Worm (Caenorhabditis elegans): Measurements from ENCODE around the gene Y53G8AL.4.

DNA sequence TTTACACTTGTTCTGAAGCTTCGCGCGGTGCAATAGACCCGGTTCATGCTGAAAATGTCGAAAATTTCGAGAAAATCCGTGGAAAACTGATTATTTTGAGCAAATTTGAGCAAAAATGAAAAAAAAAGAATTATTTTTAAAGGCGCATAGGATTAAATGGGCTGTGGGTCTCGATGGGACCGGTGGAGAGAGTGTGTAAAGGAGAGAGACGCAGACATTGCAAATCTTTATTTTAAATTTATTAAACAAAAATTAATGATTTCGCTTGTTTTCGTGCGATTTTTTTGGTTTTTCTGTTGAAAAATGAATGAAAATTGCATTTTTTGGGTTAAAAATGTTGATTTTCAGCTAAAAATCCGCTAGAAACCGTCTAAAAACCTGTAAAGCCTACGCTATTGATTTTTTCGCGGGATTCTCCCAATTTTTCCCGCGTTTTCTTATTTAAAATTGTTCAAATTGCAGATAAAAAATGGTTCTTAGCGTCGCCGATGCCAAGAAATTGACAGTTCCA is 43.9 kb upstream of the Y53G8AL.4 start, which contains the start of the genes Y53G8AR.8 and Y53G8AR.6:
- TF ChIP-seq ces-1 (GFP tag; optimal IDR thresholded peaks at IDR 0.05) (no peak), unc-39 (tag; optimal IDR thresholded peaks at IDR 0.05) (no peak), ceh-82 (tag; optimal IDR thresholded peaks at IDR 0.05) (no peak), unc-62 (GFP tag; optimal IDR thresholded peaks at IDR 0.05 in 1 of 2) (no peak), unc-62 (tag; optimal IDR thresholded peaks at IDR 0.05) (no peak), daf-16 (GFP tag; optimal IDR thresholded peaks at IDR 0.05) (no peak), daf-16 (tag; optimal IDR thresholded peaks at IDR 0.05) (no peak), snpc-1.2 (GFP tag; IDR thresholded peaks at IDR 0.05) (no peak), ZK546.5 (tag; optimal IDR thresholded peaks at IDR 0.05) (no peak), mdl-1 (tag; optimal IDR thresholded peaks at IDR 0.05) (no peak), Y105C5A.15 (GFP tag; IDR thresholded peaks at IDR 0.05) (no peak), spr-1 (tag; optimal IDR thresholded peaks at IDR 0.05) (no peak), egl-27 (tag; optimal IDR thresholded peaks at IDR 0.05) (no peak), Y48G9A.11 (GFP tag; IDR thresholded peaks at IDR 0.05) (no peak)
